Worm (Caenorhabditis elegans) whole organism, L3 larva: ENCODE results near the gene aat-7.

Source experiments
- ZK546.5 ChIP-seq: sonication (generic microtip); optimal IDR thresholded peaks from 2 replicates; lab custom pipeline; 2017; ENCODE audit warnings: missing biosample characterization, missing genetic modification characterization
- ama-1 ChIP-seq: fragments of 150-350 bp; optimal IDR thresholded peaks from 2 replicates; lab custom pipeline; 2018
- ceh-16 ChIP-seq: sonication (generic microtip); optimal IDR thresholded peaks from 2 replicates; lab custom pipeline; 2017; ENCODE audit warnings: missing biosample characterization, missing genetic modification characterization
- ceh-28 ChIP-seq: fragments of 150-350 bp; optimal IDR thresholded peaks from 2 replicates; lab custom pipeline; 2014; ENCODE audit warnings: missing biosample characterization, missing genetic modification reagents, missing genetic modification characterization
- ceh-82 ChIP-seq: fragments of 150-350 bp; optimal IDR thresholded peaks from 2 replicates; lab custom pipeline; 2014; ENCODE audit warnings: missing biosample characterization, missing genetic modification characterization
- egl-5 ChIP-seq: fragments of 150-350 bp; optimal IDR thresholded peaks from 2 replicates; lab custom pipeline; 2017; ENCODE audit warnings: missing biosample characterization, missing genetic modification reagents, missing genetic modification characterization, inconsistent platforms
- elt-3 ChIP-seq, 3 experiments: fragments of 150-350 bp in 1 of 3; sonication (generic microtip) in 2 of 3; optimal IDR thresholded peaks; 2 replicates in 2 of 3; 4 replicates in 1 of 3; lab custom pipeline; 2014 to 2017; ENCODE audit warnings: missing biosample characterization in 3 of 3, missing genetic modification characterization in 3 of 3
- eor-1 ChIP-seq, 2 experiments: fragments of 150-350 bp; optimal IDR thresholded peaks; 2 replicates each; lab custom pipeline; 2014 to 2018; ENCODE audit warnings: missing biosample characterization in 2 of 2, missing genetic modification characterization in 2 of 2
- fkh-2 ChIP-seq: fragments of 150-350 bp; optimal IDR thresholded peaks from 2 replicates; lab custom pipeline; 2014; ENCODE audit warnings: missing biosample characterization, missing genetic modification reagents, missing genetic modification characterization
- fos-1 ChIP-seq: fragments of 150-350 bp; optimal IDR thresholded peaks from 2 replicates; lab custom pipeline; 2014; ENCODE audit warnings: missing biosample characterization, missing genetic modification characterization
- jun-1 ChIP-seq: fragments of 150-350 bp; optimal IDR thresholded peaks from 2 replicates; lab custom pipeline; 2014; ENCODE audit warnings: missing biosample characterization, missing genetic modification reagents, missing genetic modification characterization
- lin-15B ChIP-seq: fragments of 150-350 bp; optimal IDR thresholded peaks from 2 replicates; lab custom pipeline; 2014; ENCODE audit warnings: missing biosample characterization, missing genetic modification characterization
- lin-39 ChIP-seq: fragments of 150-350 bp; optimal IDR thresholded peaks from 2 replicates; lab custom pipeline; 2018; ENCODE audit warnings: missing biosample characterization, missing genetic modification reagents, missing genetic modification characterization
- lsy-12 ChIP-seq: sonication (generic microtip); optimal IDR thresholded peaks from 2 replicates; lab custom pipeline; 2016; ENCODE audit warnings: mild to moderate bottlenecking, missing genetic modification characterization, missing compliant biosample characterization
- mdl-1 ChIP-seq: fragments of 150-350 bp; optimal IDR thresholded peaks from 2 replicates; lab custom pipeline; 2014; ENCODE audit warnings: missing biosample characterization, missing genetic modification characterization
- mml-1 ChIP-seq: fragments of 150-350 bp; sonication (generic microtip); optimal IDR thresholded peaks from 3 replicates; lab custom pipeline; 2014; ENCODE audit warnings: missing biosample characterization, missing genetic modification characterization
- nhr-11 ChIP-seq: fragments of 150-350 bp; optimal IDR thresholded peaks from 2 replicates; lab custom pipeline; 2014; ENCODE audit warnings: missing biosample characterization, missing genetic modification characterization
- nhr-12 ChIP-seq: fragments of 150-350 bp; optimal IDR thresholded peaks from 2 replicates; lab custom pipeline; 2014; ENCODE audit warnings: missing biosample characterization, missing genetic modification characterization
- nhr-23 ChIP-seq: fragments of 150-350 bp; optimal IDR thresholded peaks from 2 replicates; lab custom pipeline; 2014; ENCODE audit warnings: missing biosample characterization, missing genetic modification reagents, missing genetic modification characterization
- nhr-237 ChIP-seq: fragments of 150-350 bp; optimal IDR thresholded peaks from 2 replicates; lab custom pipeline; 2014; ENCODE audit warnings: missing biosample characterization, missing genetic modification characterization
- nhr-28 ChIP-seq: fragments of 150-350 bp; optimal IDR thresholded peaks from 2 replicates; lab custom pipeline; 2014; ENCODE audit warnings: missing biosample characterization, missing genetic modification characterization
- nhr-43 ChIP-seq: sonication (generic microtip); optimal IDR thresholded peaks from 2 replicates; lab custom pipeline; 2016; ENCODE audit warnings: mild to moderate bottlenecking, missing genetic modification characterization, missing compliant biosample characterization; ENCODE audit not compliant: poor library complexity, severe bottlenecking
- nhr-67 ChIP-seq: fragments of 150-350 bp; optimal IDR thresholded peaks from 2 replicates; lab custom pipeline; 2014; ENCODE audit warnings: missing biosample characterization, missing genetic modification characterization
- nhr-77 ChIP-seq: fragments of 150-350 bp; optimal IDR thresholded peaks from 2 replicates; lab custom pipeline; 2014; ENCODE audit warnings: missing biosample characterization, missing genetic modification characterization
- pqm-1 ChIP-seq: fragments of 150-350 bp; optimal IDR thresholded peaks from 2 replicates; lab custom pipeline; 2017; ENCODE audit warnings: missing biosample characterization, missing genetic modification characterization, inconsistent platforms
- sea-2 ChIP-seq: fragments of 150-350 bp; sonication (generic microtip); optimal IDR thresholded peaks from 4 replicates; lab custom pipeline; 2014; ENCODE audit warnings: missing biosample characterization, missing genetic modification reagents, missing genetic modification characterization
- skn-1 ChIP-seq: fragments of 150-350 bp; optimal IDR thresholded peaks from 2 replicates; lab custom pipeline; 2014; ENCODE audit warnings: missing biosample characterization, missing genetic modification characterization
- snpc-4 ChIP-seq: fragments of 150-350 bp; optimal IDR thresholded peaks from 2 replicates; lab custom pipeline; 2014; ENCODE audit warnings: missing biosample characterization, missing genetic modification characterization
- tbx-2 ChIP-seq: sonication (generic microtip); optimal IDR thresholded peaks from 2 replicates; lab custom pipeline; 2016; ENCODE audit warnings: mild to moderate bottlenecking, missing genetic modification characterization, missing compliant biosample characterization
- unc-39 ChIP-seq: sonication (generic microtip); optimal IDR thresholded peaks from 4 replicates; lab custom pipeline; 2017; ENCODE audit warnings: missing biosample characterization, missing genetic modification characterization
- unc-62 ChIP-seq: fragments of 150-350 bp; sonication (generic microtip); optimal IDR thresholded peaks from 4 replicates; lab custom pipeline; 2014; ENCODE audit warnings: missing biosample characterization, missing genetic modification reagents, missing genetic modification characterization
- ztf-11 ChIP-seq: fragments of 150-350 bp; optimal IDR thresholded peaks from 2 replicates; lab custom pipeline; 2014; ENCODE audit warnings: missing biosample characterization, missing genetic modification characterization
- ztf-4 ChIP-seq: fragments of 150-350 bp; optimal IDR thresholded peaks from 2 replicates; lab custom pipeline; 2014; ENCODE audit warnings: missing biosample characterization, missing genetic modification characterization

The aat-7 gene

DNA sequence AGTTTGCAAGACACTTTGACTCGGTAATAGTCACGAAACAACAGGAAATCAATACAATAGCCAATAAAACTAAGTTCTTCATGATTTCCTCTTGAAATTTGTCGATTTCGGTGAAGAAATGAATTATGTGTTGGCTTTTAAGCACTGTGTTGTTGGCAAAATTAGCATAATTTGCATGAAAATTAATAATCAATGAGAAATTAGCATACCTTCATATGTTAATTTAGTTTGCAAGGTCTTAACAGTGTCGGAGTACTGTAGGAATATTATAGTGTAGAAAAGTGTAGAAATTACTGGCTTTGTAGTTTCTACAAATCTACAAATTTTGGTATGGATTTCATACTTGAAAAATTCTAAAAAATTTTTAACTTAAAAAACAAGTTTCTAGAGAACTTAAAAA lies 5.1 kb upstream of the aat-7 start, which contains the start of gene F54D12.9:
Gene F54D12.9, minus strand, starts transcription at position 101 of the 400 bp plus-strand sequence.
- no peak for TF ChIP-seq lin-15B (tag; lab: Kevin White, UChicago)
- no peak for TF ChIP-seq ztf-11
- no peak for TF ChIP-seq pqm-1 (tag; lab: Kevin White, UChicago)
- no peak for TF ChIP-seq fos-1 (tag; lab: Kevin White, UChicago)
- no peak for TF ChIP-seq nhr-11 (tag; lab: Kevin White, UChicago)
- no peak for TF ChIP-seq nhr-43 (tag; lab: Kevin White, UChicago)
- TF ChIP-seq snpc-4, result no peak
- TF ChIP-seq ztf-4 (tag; lab: Kevin White, UChicago), result no peak
- TF ChIP-seq eor-1 (tag; optimal IDR thresholded peaks at IDR 0.05; lab: Kevin White, UChicago), result no peak
- TF ChIP-seq unc-62 (GFP tag; lab: Kevin White, UChicago), result no peak
- no peak for TF ChIP-seq nhr-12 (tag; lab: Kevin White, UChicago)
- TF ChIP-seq unc-39 (tag; lab: Kevin White, UChicago), result no peak
- no peak for TF ChIP-seq nhr-237
- no peak for TF ChIP-seq skn-1 (tag; lab: Kevin White, UChicago)
- no peak for TF ChIP-seq egl-5
- no peak for TF ChIP-seq ama-1 (lab: Kevin White, UChicago)
- TF ChIP-seq ceh-28 (tag; lab: Kevin White, UChicago), result no peak
- no peak for TF ChIP-seq nhr-23 (tag; lab: Kevin White, UChicago)
- TF ChIP-seq lsy-12 (tag; lab: Kevin White, UChicago), result no peak
- no peak for TF ChIP-seq ZK546.5 (tag; lab: Kevin White, UChicago)
- TF ChIP-seq, all 47 proteins: peak for 0

DNA sequence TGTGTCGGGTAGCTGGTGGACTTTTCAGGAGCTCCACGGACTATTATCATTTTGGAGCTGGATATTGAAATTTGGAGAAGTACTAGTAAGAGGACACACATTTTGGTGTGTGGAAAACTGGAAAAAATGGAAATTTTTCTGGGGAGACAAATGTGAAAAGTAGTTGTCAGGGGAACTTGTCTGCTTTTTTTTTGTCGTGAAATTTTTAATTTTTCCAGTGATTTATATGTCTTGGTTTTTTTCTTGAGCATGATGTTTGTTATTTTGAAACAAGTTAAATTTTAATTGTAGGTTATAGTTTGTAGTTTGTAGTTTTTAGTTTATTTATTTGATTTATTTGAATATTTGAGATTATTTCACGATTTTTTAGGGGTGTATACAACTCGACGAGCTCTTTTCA lies 1.4 kb upstream of the aat-7 start, which contains the start of gene F54D12.7:
Gene F54D12.7, minus strand, starts transcription at position 101 of the 400 bp plus-strand sequence.
- TF ChIP-seq nhr-67 (tag; lab: Kevin White, UChicago), result no peak

DNA sequence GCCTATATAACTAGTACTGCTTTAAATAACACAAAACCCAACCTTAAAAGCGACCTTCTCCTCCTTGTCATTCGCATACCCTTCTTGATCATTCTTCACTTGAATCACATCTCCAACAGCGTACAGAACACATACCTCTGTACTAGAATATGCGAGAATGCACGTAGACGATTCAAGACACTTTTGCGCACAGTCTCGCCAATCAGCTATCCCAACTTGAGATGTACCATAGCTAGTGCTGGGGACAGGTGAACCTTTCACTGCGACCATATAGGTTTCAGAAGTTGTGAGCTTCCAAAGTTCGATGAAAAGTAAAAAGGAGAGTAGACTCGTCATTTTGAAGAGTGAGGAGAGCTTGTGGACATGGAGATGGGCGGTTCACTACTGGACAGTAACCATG lies 11.0 kb downstream of the aat-7 start, which contains the start of gene F54D12.8:
Gene F54D12.8, minus strand, starts transcription at position 336 of the 400 bp plus-strand sequence.
- TF ChIP-seq ceh-16, result no peak
- no peak for TF ChIP-seq nhr-28
- TF ChIP-seq pqm-1 (tag; lab: Kevin White, UChicago), result no peak
- TF ChIP-seq skn-1 (tag; lab: Kevin White, UChicago), result no peak
- TF ChIP-seq unc-39 (tag; lab: Kevin White, UChicago), result no peak
- no peak for TF ChIP-seq elt-3 (tag; optimal IDR thresholded peaks at IDR 0.05; lab: Kevin White, UChicago)
- no peak for TF ChIP-seq ztf-4 (tag; lab: Kevin White, UChicago)
- no peak for TF ChIP-seq lin-39
- TF ChIP-seq ceh-82 (tag; lab: Kevin White, UChicago), result no peak
- no peak for TF ChIP-seq jun-1 (tag; lab: Kevin White, UChicago)

DNA sequence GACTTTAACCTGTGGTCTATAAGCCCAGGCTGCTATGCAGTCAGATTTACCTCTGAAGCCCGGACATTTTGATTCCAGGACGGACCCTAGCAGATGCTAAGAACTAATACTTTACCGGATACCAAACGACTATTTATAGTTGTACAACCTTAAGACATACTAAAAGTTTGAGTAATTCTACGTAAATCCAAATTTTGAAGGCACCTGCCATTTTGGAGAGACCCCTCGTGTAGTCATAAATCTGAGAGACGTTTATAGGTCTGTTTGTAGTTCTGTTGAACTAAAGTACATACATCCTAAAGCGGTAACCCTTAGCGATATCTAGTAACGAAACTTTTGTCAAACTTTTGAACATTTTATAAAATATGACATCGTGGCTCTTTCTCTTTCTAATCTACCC lies 11.7 kb downstream of the aat-7 start, which contains the start of gene F54D12.2:
Gene F54D12.2, plus strand, starts transcription at position 301 of the 400 bp plus-strand sequence.
- TF ChIP-seq tbx-2 (tag; lab: Kevin White, UChicago) (no peak), nhr-28 (no peak), ZK546.5 (tag; lab: Kevin White, UChicago) (no peak), sea-2 (no peak), ceh-16 (no peak), egl-5 (no peak), unc-62 (GFP tag; lab: Kevin White, UChicago) (no peak), nhr-67 (tag; lab: Kevin White, UChicago) (no peak), nhr-77 (tag; lab: Kevin White, UChicago) (no peak), nhr-11 (tag; lab: Kevin White, UChicago) (no peak), mdl-1 (no peak), nhr-23 (tag; lab: Kevin White, UChicago) (no peak), fkh-2 (tag; lab: Kevin White, UChicago) (no peak), skn-1 (tag; lab: Kevin White, UChicago) (no peak)

DNA sequence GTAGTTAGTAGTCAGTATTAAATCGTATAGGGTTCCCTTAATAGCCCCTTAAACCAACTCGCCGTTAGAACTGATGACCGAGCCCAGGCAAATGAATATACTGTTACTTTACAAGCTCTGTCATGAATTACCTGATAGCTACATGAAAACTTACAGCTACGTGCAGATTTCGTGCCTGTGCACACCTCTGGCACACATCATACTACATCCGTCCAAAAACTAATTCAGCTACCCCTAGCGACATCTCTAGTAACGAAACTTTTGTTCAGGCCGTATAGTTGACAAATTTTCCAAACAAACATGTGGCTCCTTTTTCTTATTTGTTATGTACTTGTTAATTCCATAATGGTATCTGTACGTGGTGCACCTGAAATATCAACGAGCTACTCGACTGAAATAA lies 13.4 kb downstream of the aat-7 start, which contains the start of gene F54D12.1:
Gene F54D12.1, plus strand, starts transcription at position 301 of the 400 bp plus-strand sequence.
- no peak for TF ChIP-seq sea-2
- TF ChIP-seq nhr-23 (tag; lab: Kevin White, UChicago), result no peak
- TF ChIP-seq ceh-28 (tag; lab: Kevin White, UChicago), result no peak
- no peak for TF ChIP-seq lin-39
- TF ChIP-seq nhr-43 (tag; lab: Kevin White, UChicago), result no peak
- TF ChIP-seq snpc-4, result no peak
- TF ChIP-seq ceh-82 (tag; lab: Kevin White, UChicago), result no peak
- TF ChIP-seq mml-1 (tag; lab: Kevin White, UChicago), result no peak
